Worm (Caenorhabditis elegans) whole organism, late embryonic: ENCODE measurements around the gene T22C8.6.

ENCODE experiments used
- C08G9.2 ChIP-seq: sonication (generic microtip); optimal IDR thresholded peaks from 2 replicates; lab custom pipeline; 2016; ENCODE audit warnings: mild to moderate bottlenecking, missing genetic modification characterization, moderate library complexity, missing compliant biosample characterization
- F13H6.1 ChIP-seq: sonication (generic microtip); optimal IDR thresholded peaks from 2 replicates; lab custom pipeline; 2016; ENCODE audit warnings: missing genetic modification characterization, missing compliant biosample characterization
- K02D7.2 ChIP-seq: sonication (generic microtip); optimal IDR thresholded peaks from 2 replicates; lab custom pipeline; 2017; ENCODE audit warnings: mild to moderate bottlenecking, missing genetic modification characterization, missing compliant biosample characterization
- K09A11.1 ChIP-seq: sonication (generic microtip); optimal IDR thresholded peaks from 2 replicates; lab custom pipeline; 2017; ENCODE audit warnings: antibody characterized with exemption, mild to moderate bottlenecking, missing genetic modification characterization, missing compliant biosample characterization; ENCODE audit not compliant: insufficient read depth
- T23F11.4 ChIP-seq: fragments of 200-800 bp; sonication (Bioruptor generic); optimal IDR thresholded peaks from 2 replicates; lab custom pipeline; 2018; ENCODE audit warnings: mild to moderate bottlenecking, missing genetic modification characterization, missing compliant biosample characterization
- ama-1 ChIP-seq: fragments of 150-350 bp; optimal IDR thresholded peaks from 2 replicates; lab custom pipeline; 2014
- ceh-14 ChIP-seq: sonication (generic microtip); optimal IDR thresholded peaks from 2 replicates; lab custom pipeline; 2016; ENCODE audit warnings: missing genotype, missing genetic modification characterization, missing compliant biosample characterization
- ceh-18 ChIP-seq: sonication (generic microtip); optimal IDR thresholded peaks from 2 replicates; lab custom pipeline; 2016; ENCODE audit warnings: missing genetic modification characterization, missing compliant biosample characterization
- ceh-19 ChIP-seq: fragments of 200-800 bp; sonication (Bioruptor generic); optimal IDR thresholded peaks from 2 replicates; lab custom pipeline; 2018; ENCODE audit warnings: mild to moderate bottlenecking, missing genetic modification characterization, missing compliant biosample characterization
- ceh-24 ChIP-seq: sonication (generic microtip); optimal IDR thresholded peaks from 2 replicates; lab custom pipeline; 2016; ENCODE audit warnings: mild to moderate bottlenecking, missing genetic modification characterization, missing compliant biosample characterization
- ceh-30 ChIP-seq: fragments of 150-350 bp; optimal IDR thresholded peaks from 2 replicates; lab custom pipeline; 2014; ENCODE audit warnings: missing biosample characterization, missing genetic modification characterization
- ceh-45 ChIP-seq: fragments of 200-800 bp; sonication (Bioruptor generic); IDR thresholded peaks from 2 replicates; pipeline ENCODE4 v1.3.6; 2022; ENCODE audit warnings: missing genetic modification reagents, missing genetic modification characterization, missing compliant biosample characterization
- ceh-48 ChIP-seq: sonication (generic microtip); optimal IDR thresholded peaks from 2 replicates; lab custom pipeline; 2016; ENCODE audit warnings: missing genetic modification characterization, inconsistent platforms, missing compliant biosample characterization
- elt-2 ChIP-seq: sonication (generic microtip); optimal IDR thresholded peaks from 2 replicates; lab custom pipeline; 2016; ENCODE audit warnings: missing genetic modification reagents, missing genetic modification characterization, missing compliant biosample characterization
- ets-4 ChIP-seq: sonication (generic microtip); optimal IDR thresholded peaks from 2 replicates; lab custom pipeline; 2016; ENCODE audit warnings: missing genetic modification characterization, missing compliant biosample characterization
- eyg-1 ChIP-seq: sonication (generic microtip); optimal IDR thresholded peaks from 2 replicates; lab custom pipeline; 2016; ENCODE audit warnings: missing genotype, missing genetic modification characterization, missing compliant biosample characterization
- fkh-6 ChIP-seq: sonication (generic microtip); optimal IDR thresholded peaks from 2 replicates; lab custom pipeline; 2016; ENCODE audit warnings: missing genetic modification characterization, missing compliant biosample characterization
- gmeb-2 ChIP-seq: sonication (generic microtip); optimal IDR thresholded peaks from 2 replicates; lab custom pipeline; 2016; ENCODE audit warnings: missing genetic modification characterization, inconsistent platforms, missing compliant biosample characterization
- hlh-13 ChIP-seq: fragments of 200-800 bp; sonication (Bioruptor generic); optimal IDR thresholded peaks from 2 replicates; lab custom pipeline; 2018; ENCODE audit warnings: mild to moderate bottlenecking, missing genetic modification characterization, missing compliant biosample characterization
- hlh-15 ChIP-seq: sonication (generic microtip); optimal IDR thresholded peaks from 2 replicates; lab custom pipeline; 2016; ENCODE audit warnings: missing genetic modification characterization, missing compliant biosample characterization
- hlh-6 ChIP-seq: sonication (generic microtip); optimal IDR thresholded peaks from 2 replicates; lab custom pipeline; 2016; ENCODE audit warnings: missing genotype, missing genetic modification characterization, missing compliant biosample characterization
- hlh-8 ChIP-seq: sonication (generic microtip); optimal IDR thresholded peaks from 2 replicates; lab custom pipeline; 2016; ENCODE audit warnings: missing genotype, missing genetic modification characterization, missing compliant biosample characterization
- lin-11 ChIP-seq: fragments of 200-800 bp; sonication (Bioruptor generic); optimal IDR thresholded peaks from 2 replicates; lab custom pipeline; 2018; ENCODE audit warnings: mild to moderate bottlenecking, missing genetic modification characterization, missing compliant biosample characterization
- pag-3 ChIP-seq: sonication (generic microtip); optimal IDR thresholded peaks from 2 replicates; lab custom pipeline; 2016; ENCODE audit warnings: missing compliant biosample characterization, missing genetic modification characterization, borderline replicate concordance
- pat-9 ChIP-seq: fragments of 200-800 bp; sonication (Bioruptor generic); optimal IDR thresholded peaks from 2 replicates; lab custom pipeline; 2018; ENCODE audit warnings: mild to moderate bottlenecking, missing genetic modification characterization, moderate library complexity, missing compliant biosample characterization
- pqm-1 ChIP-seq: sonication (generic microtip); optimal IDR thresholded peaks from 2 replicates; lab custom pipeline; 2016; ENCODE audit warnings: missing genetic modification characterization, missing compliant biosample characterization
- pros-1 ChIP-seq: fragments of 150-350 bp; optimal IDR thresholded peaks from 2 replicates; lab custom pipeline; 2014; ENCODE audit warnings: missing biosample characterization, missing genetic modification reagents, missing genetic modification characterization
- ref-2 ChIP-seq: sonication (generic microtip); optimal IDR thresholded peaks from 2 replicates; lab custom pipeline; 2016; ENCODE audit warnings: missing genetic modification characterization, missing compliant biosample characterization
- rnt-1 ChIP-seq: sonication (generic microtip); optimal IDR thresholded peaks from 2 replicates; lab custom pipeline; 2016; ENCODE audit warnings: missing genetic modification characterization, missing compliant biosample characterization
- sox-2 ChIP-seq: fragments of 200-800 bp; sonication (Bioruptor generic); IDR thresholded peaks from 2 replicates; pipeline ENCODE4 v1.3.6; 2022; ENCODE audit warnings: missing genetic modification reagents, missing genetic modification characterization, missing compliant biosample characterization
- syd-9 ChIP-seq: sonication (generic microtip); optimal IDR thresholded peaks from 2 replicates; lab custom pipeline; 2016; ENCODE audit warnings: mild to moderate bottlenecking, missing genetic modification characterization, moderate library complexity, missing compliant biosample characterization
- tbx-2 ChIP-seq: sonication (generic microtip); optimal IDR thresholded peaks from 2 replicates; lab custom pipeline; 2016; ENCODE audit warnings: missing genetic modification characterization, missing compliant biosample characterization
- tbx-7 ChIP-seq: sonication (generic microtip); optimal IDR thresholded peaks from 2 replicates; lab custom pipeline; 2016; ENCODE audit warnings: missing genotype, missing genetic modification characterization, missing compliant biosample characterization
- ttx-3 ChIP-seq: sonication (generic microtip); optimal IDR thresholded peaks from 2 replicates; lab custom pipeline; 2016; ENCODE audit warnings: missing genetic modification reagents, missing genetic modification characterization, missing compliant biosample characterization
- unc-42 ChIP-seq: sonication (generic microtip); optimal IDR thresholded peaks from 2 replicates; lab custom pipeline; 2016; ENCODE audit warnings: missing genotype, missing genetic modification characterization, missing compliant biosample characterization
- unc-55 ChIP-seq: sonication (generic microtip); optimal IDR thresholded peaks from 2 replicates; lab custom pipeline; 2017; ENCODE audit warnings: missing biosample characterization, missing genetic modification reagents, missing genetic modification characterization
- unc-86 ChIP-seq: sonication (generic microtip); optimal IDR thresholded peaks from 2 replicates; lab custom pipeline; 2016; ENCODE audit warnings: missing genetic modification characterization, missing compliant biosample characterization
- zip-5 ChIP-seq: sonication (generic microtip); optimal IDR thresholded peaks from 2 replicates; lab custom pipeline; 2016; ENCODE audit warnings: missing genetic modification characterization, missing compliant biosample characterization
- ztf-16 ChIP-seq: sonication (generic microtip); optimal IDR thresholded peaks from 2 replicates; lab custom pipeline; 2017; ENCODE audit warnings: missing genetic modification characterization, missing compliant biosample characterization

T22C8.6 gene

DNA sequence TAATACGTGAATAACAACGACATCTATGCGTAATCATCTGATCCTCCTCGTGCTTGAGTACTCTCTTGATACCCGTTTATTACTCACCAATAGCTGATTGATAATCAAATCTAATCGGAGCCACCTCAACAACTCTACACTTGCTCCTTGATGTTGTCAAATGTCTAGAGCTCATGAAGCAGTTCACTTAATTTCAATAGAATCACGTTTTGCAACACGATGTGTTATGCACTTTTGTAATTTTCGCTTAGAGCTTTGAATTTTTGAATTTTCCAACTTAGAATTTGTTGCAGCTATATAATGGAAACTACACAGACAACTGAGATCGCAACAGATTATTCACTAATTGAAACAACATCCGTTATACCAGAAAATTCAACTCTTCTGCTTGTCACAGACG, 17.6 kb downstream of the T22C8.6 start, which contains the start of gene T22C8.1:
Gene T22C8.1 (plus strand): TSS at position 301 of the 400 bp plus-strand sequence.
- TF ChIP-seq hlh-6 (tag; lab: Kevin White, UChicago), result no peak
- no peak for TF ChIP-seq K09A11.1 (tag; lab: Kevin White, UChicago)
- TF ChIP-seq pat-9 (tag; lab: Kevin White, UChicago), result no peak
- no peak for TF ChIP-seq F13H6.1 (tag; lab: Kevin White, UChicago)
- no peak for TF ChIP-seq tbx-7 (tag; lab: Kevin White, UChicago)
- no peak for TF ChIP-seq ceh-14 (tag; lab: Kevin White, UChicago)
- no peak for TF ChIP-seq ztf-16 (tag; lab: Kevin White, UChicago)
- TF ChIP-seq ceh-30 (tag; lab: Kevin White, UChicago), result no peak
- TF ChIP-seq C08G9.2 (tag; lab: Kevin White, UChicago), result no peak
- TF ChIP-seq syd-9 (tag; lab: Kevin White, UChicago), result no peak
- TF ChIP-seq ttx-3 (tag; lab: Kevin White, UChicago), result no peak
- no peak for TF ChIP-seq unc-55 (GFP tag; lab: Kevin White, UChicago)
- TF ChIP-seq ceh-24, result no peak
- TF ChIP-seq ceh-45, result no peak
- no peak for TF ChIP-seq ceh-18 (tag; lab: Kevin White, UChicago)

DNA sequence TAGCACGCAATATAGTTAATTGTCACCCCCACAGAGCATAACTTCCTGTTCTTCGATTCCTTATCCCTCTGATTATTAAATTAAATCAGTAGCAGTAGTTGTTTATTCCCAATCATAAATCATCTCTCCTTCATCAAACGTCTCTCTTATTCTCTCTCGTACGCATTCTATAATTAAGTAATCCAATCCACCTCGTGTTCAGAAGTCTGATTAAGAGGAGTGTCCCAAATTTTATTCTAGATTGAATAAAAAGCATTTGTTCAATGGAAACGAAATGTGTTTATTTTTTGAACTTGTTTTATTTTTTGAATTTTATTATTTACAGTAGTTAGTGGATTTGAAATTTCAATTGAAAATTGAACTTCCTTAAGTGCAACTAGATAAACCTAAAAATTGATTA, 18.8 kb downstream of the T22C8.6 start:
- TF ChIP-seq unc-42 (tag; lab: Kevin White, UChicago) (peak; percentile 53), F13H6.1 (tag; lab: Kevin White, UChicago) (no peak)
- TF ChIP-seq, all 69 proteins: peak for 1

DNA sequence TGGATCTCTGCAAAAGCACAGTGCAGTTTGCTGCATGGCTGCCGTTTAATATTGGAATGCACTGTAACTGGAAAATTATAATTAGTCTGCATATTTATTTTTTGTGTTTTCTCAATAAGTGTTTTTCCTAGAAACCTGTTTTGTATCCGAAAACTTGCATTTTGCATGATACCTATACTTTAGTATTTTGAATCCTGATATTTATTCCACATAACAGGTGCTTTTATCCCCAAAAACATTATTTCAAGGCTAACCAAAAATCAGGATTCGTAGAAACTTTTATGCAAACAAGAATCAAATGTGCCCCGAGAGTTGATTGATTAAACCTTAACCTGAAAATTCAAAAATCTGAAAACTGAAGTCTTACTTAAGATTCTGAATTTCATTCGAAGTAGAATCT, 19.5 kb downstream of the T22C8.6 start:
- no peak for TF ChIP-seq pag-3 (tag; lab: Kevin White, UChicago)
- no peak for TF ChIP-seq eyg-1
- TF ChIP-seq elt-2 (tag; lab: Kevin White, UChicago), result no peak
- TF ChIP-seq hlh-8, result no peak
- TF ChIP-seq, all 69 proteins: peak for 0

DNA sequence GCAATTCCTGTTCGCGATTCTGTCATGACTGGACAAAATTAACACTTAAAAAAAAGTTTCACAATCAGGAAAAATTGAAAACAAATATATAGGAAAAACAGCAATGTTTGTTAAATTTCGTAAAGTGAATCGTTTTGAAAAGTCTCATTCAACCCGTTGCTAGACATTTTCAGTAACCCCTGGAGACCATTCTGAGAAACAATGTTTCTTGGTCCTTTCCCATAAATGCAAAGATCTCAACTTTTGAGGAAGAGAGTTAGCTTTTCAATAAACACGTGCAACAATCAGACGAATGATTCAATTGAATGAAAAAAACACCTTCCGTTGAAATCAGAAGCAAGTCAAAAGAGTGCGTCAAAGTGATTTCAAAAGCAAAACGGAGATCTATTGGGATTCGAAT, 20.0 kb downstream of the T22C8.6 start, which contains the start of gene F28C6.9:
Gene F28C6.9 (minus strand): TSS at position 101 of the 400 bp plus-strand sequence.
- TF ChIP-seq pros-1 (no peak), hlh-13 (no peak), rnt-1 (tag; lab: Kevin White, UChicago) (no peak), ets-4 (tag; lab: Kevin White, UChicago) (no peak), hlh-15 (tag; lab: Kevin White, UChicago) (no peak), tbx-2 (no peak), ceh-19 (no peak), gmeb-2 (tag; lab: Kevin White, UChicago) (no peak), zip-5 (tag; lab: Kevin White, UChicago) (no peak), T23F11.4 (no peak), fkh-6 (tag; lab: Kevin White, UChicago) (no peak)

DNA sequence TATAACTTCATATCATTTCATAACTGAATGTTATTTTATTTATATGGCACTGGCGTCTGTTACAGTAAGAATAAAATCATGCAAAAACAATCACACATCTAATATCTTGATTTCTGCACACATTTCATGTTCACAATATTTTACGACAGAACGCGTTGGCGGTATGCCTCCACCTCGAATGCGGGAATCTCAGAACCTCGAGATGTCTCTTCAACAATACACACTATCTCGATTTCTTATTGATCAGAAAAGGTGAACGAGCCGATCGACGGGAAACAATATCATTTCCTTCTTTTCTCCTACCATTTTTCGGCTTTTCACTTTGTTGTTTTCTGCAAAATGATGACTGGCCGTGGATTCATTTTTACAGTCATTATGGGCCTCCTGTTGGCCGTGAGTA, 22.4 kb downstream of the T22C8.6 start, which contains the start of gene F28C6.10:
Gene F28C6.10 (plus strand): TSS at position 301 of the 400 bp plus-strand sequence.
- TF ChIP-seq sox-2 (GFP tag; lab: Robert Waterston, UW) (no peak), hlh-6 (tag; lab: Kevin White, UChicago) (no peak), K09A11.1 (tag; lab: Kevin White, UChicago) (no peak), hlh-8 (no peak), ceh-24 (no peak), tbx-7 (tag; lab: Kevin White, UChicago) (no peak), lin-11 (tag; lab: Kevin White, UChicago) (no peak), K02D7.2 (no peak), unc-86 (tag; lab: Kevin White, UChicago) (no peak), ref-2 (tag; lab: Kevin White, UChicago) (no peak), ceh-48 (tag; lab: Kevin White, UChicago) (no peak), T23F11.4 (no peak), ama-1 (no peak), unc-55 (GFP tag; lab: Kevin White, UChicago) (no peak), pqm-1 (tag; lab: Kevin White, UChicago) (no peak)
